Worm (Caenorhabditis elegans): Measurements from ENCODE around the gene aco-2.

- no peak for TF ChIP-seq hmg-4 (GFP tag; optimal IDR thresholded peaks at IDR 0.05)
- TF ChIP-seq B0310.2 (tag; optimal IDR thresholded peaks at IDR 0.05), result no peak
- no peak for TF ChIP-seq aly-1 (tag; optimal IDR thresholded peaks at IDR 0.05)
- no peak for TF ChIP-seq hmbx-1 (tag; optimal IDR thresholded peaks at IDR 0.05)
Observed at ce11 chrIII:7941417-7941816, 32.1 kb upstream of the aco-2 start, which contains the start of gene kle-2.

Measured in whole organism, early embryonic.